Worm (Caenorhabditis elegans) whole organism, young adult: Measurements from ENCODE around the gene enol-1.

Experiments
- B0019.2 ChIP-seq: fragments of 200-800 bp; sonication (Bioruptor generic); conservative IDR thresholded peaks from 2 replicates; pipeline ENCODE4 v1.3.6; 2022; ENCODE audit warnings: missing genetic modification reagents, missing genetic modification characterization, missing compliant biosample characterization
- B0035.1 ChIP-seq: sonication (generic microtip); optimal IDR thresholded peaks from 2 replicates; lab custom pipeline; 2016; ENCODE audit warnings: missing genetic modification characterization, mild to moderate bottlenecking, missing compliant biosample characterization, missing genotype, missing genetic modification reagents
- B0261.1 ChIP-seq: sonication (generic microtip); optimal IDR thresholded peaks from 2 replicates; lab custom pipeline; 2016; ENCODE audit warnings: mild to moderate bottlenecking, missing genetic modification characterization, moderate library complexity, missing compliant biosample characterization
- C06A6.2 ChIP-seq: fragments of 200-800 bp; sonication (Bioruptor generic); conservative IDR thresholded peaks from 2 replicates; pipeline ENCODE4 v1.3.6; 2022; ENCODE audit warnings: missing genetic modification characterization, missing compliant biosample characterization
- C17E4.6 ChIP-seq: fragments of 200-800 bp; sonication (Bioruptor generic); IDR thresholded peaks from 2 replicates; pipeline ENCODE4 v1.3.6; 2022; ENCODE audit warnings: missing genetic modification reagents, missing genetic modification characterization, missing compliant biosample characterization
- F22D6.2 ChIP-seq: sonication (generic microtip); optimal IDR thresholded peaks from 2 replicates; lab custom pipeline; 2016; ENCODE audit warnings: mild to moderate bottlenecking, missing genetic modification characterization, missing compliant biosample characterization
- F33H1.4 ChIP-seq: fragments of 200-800 bp; sonication (Bioruptor generic); IDR thresholded peaks from 2 replicates; pipeline ENCODE4 v1.3.6; 2022; ENCODE audit warnings: missing genetic modification reagents, missing genetic modification characterization, missing compliant biosample characterization
- F39B2.1 ChIP-seq: fragments of 200-800 bp; sonication (Bioruptor generic); IDR thresholded peaks from 2 replicates; pipeline ENCODE4 v1.3.6; 2022; ENCODE audit warnings: missing genetic modification reagents, missing genetic modification characterization, missing compliant biosample characterization
- F49E8.2 ChIP-seq: sonication (generic microtip); optimal IDR thresholded peaks from 3 replicates; lab custom pipeline; 2017; ENCODE audit warnings: missing genetic modification characterization, mild to moderate bottlenecking, missing compliant biosample characterization, antibody characterized with exemption, moderate library complexity; ENCODE audit not compliant: insufficient read depth
- F52B5.7 ChIP-seq: sonication (generic microtip); optimal IDR thresholded peaks from 2 replicates; lab custom pipeline; 2016; ENCODE audit warnings: mild to moderate bottlenecking, missing genetic modification characterization, missing compliant biosample characterization
- T07F8.4 ChIP-seq: sonication (generic microtip); optimal IDR thresholded peaks from 2 replicates; lab custom pipeline; 2016; ENCODE audit warnings: mild to moderate bottlenecking, missing genetic modification characterization, moderate library complexity, missing compliant biosample characterization
- T26A5.8 ChIP-seq: sonication (generic microtip); optimal IDR thresholded peaks from 2 replicates; lab custom pipeline; 2016; ENCODE audit warnings: missing genetic modification characterization, missing compliant biosample characterization
- atf-7 ChIP-seq: sonication (generic microtip); optimal IDR thresholded peaks from 2 replicates; lab custom pipeline; 2017; ENCODE audit warnings: mild to moderate bottlenecking, missing genetic modification characterization, missing compliant biosample characterization
- athp-1 ChIP-seq: sonication (generic microtip); optimal IDR thresholded peaks from 2 replicates; lab custom pipeline; 2017; ENCODE audit warnings: mild to moderate bottlenecking, missing genetic modification characterization, missing compliant biosample characterization
- bed-2 ChIP-seq: fragments of 200-800 bp; sonication (Bioruptor generic); IDR thresholded peaks from 2 replicates; pipeline ENCODE4 v1.3.6; 2022; ENCODE audit warnings: missing genetic modification reagents, missing genetic modification characterization, missing compliant biosample characterization
- die-1 ChIP-seq: sonication (generic microtip); optimal IDR thresholded peaks from 2 replicates; lab custom pipeline; 2016; ENCODE audit warnings: missing genotype, mild to moderate bottlenecking, missing genetic modification characterization, missing compliant biosample characterization
- efl-1 ChIP-seq: fragments of 150-350 bp; optimal IDR thresholded peaks from 2 replicates; lab custom pipeline; 2014; ENCODE audit warnings: missing biosample characterization, missing genetic modification reagents, missing genetic modification characterization
- egrh-3 ChIP-seq: fragments of 200-800 bp; sonication (Bioruptor generic); IDR thresholded peaks from 2 replicates; pipeline ENCODE4 v1.3.6; 2022; ENCODE audit warnings: missing genetic modification reagents, missing genetic modification characterization, missing compliant biosample characterization
- ets-4 ChIP-seq: fragments of 200-800 bp; sonication (Bioruptor generic); optimal IDR thresholded peaks from 2 replicates; lab custom pipeline; 2018; ENCODE audit warnings: mild to moderate bottlenecking, missing genetic modification characterization, missing compliant biosample characterization
- hlh-12 ChIP-seq: sonication (generic microtip); optimal IDR thresholded peaks from 2 replicates; lab custom pipeline; 2016; ENCODE audit warnings: missing genetic modification characterization, missing compliant biosample characterization
- hmg-1.2 ChIP-seq: fragments of 200-800 bp; sonication (Bioruptor generic); IDR thresholded peaks from 2 replicates; pipeline ENCODE4 v1.3.6; 2022; ENCODE audit warnings: missing genetic modification reagents, missing genetic modification characterization, missing compliant biosample characterization
- lag-1 ChIP-seq: fragments of 200-800 bp; sonication (Bioruptor generic); IDR thresholded peaks from 2 replicates; pipeline ENCODE4 v1.3.6; 2022; ENCODE audit warnings: missing genetic modification reagents, missing genetic modification characterization, missing compliant biosample characterization
- let-607 ChIP-seq, 2 experiments: fragments of 200-800 bp in 1 of 2; sonication (Bioruptor generic) in 1 of 2; sonication (generic microtip) in 1 of 2; optimal IDR thresholded peaks; 2 replicates each; lab custom pipeline; 2016 to 2018; ENCODE audit warnings: mild to moderate bottlenecking in 2 of 2, missing compliant biosample characterization in 2 of 2, missing genetic modification characterization in 2 of 2, moderate library complexity in 2 of 2, missing genotype in 1 of 2
- lin-26 ChIP-seq: fragments of 200-800 bp; sonication (Bioruptor generic); IDR thresholded peaks from 2 replicates; pipeline ENCODE4 v1.3.6; 2022; ENCODE audit warnings: missing genetic modification reagents, missing genetic modification characterization, missing compliant biosample characterization
- lin-40 ChIP-seq: sonication (generic microtip); optimal IDR thresholded peaks from 2 replicates; lab custom pipeline; 2016; ENCODE audit warnings: missing genetic modification characterization, mild to moderate bottlenecking, missing compliant biosample characterization, missing genotype, missing genetic modification reagents
- lir-1 ChIP-seq: fragments of 200-800 bp; sonication (Bioruptor generic); conservative IDR thresholded peaks from 2 replicates; pipeline ENCODE4 v1.3.6; 2022; ENCODE audit warnings: missing genetic modification reagents, missing genetic modification characterization, missing compliant biosample characterization
- lsl-1 ChIP-seq: fragments of 200-800 bp; sonication (Bioruptor generic); optimal IDR thresholded peaks from 2 replicates; lab custom pipeline; 2018; ENCODE audit warnings: mild to moderate bottlenecking, missing genetic modification characterization, moderate library complexity, missing compliant biosample characterization
- lsy-27 ChIP-seq: sonication (generic microtip); optimal IDR thresholded peaks from 2 replicates; lab custom pipeline; 2017; ENCODE audit warnings: missing genetic modification characterization, mild to moderate bottlenecking, missing compliant biosample characterization, antibody characterized with exemption, missing genotype, borderline replicate concordance; ENCODE audit not compliant: insufficient read depth
- madf-6 ChIP-seq: fragments of 200-800 bp; sonication (Bioruptor generic); IDR thresholded peaks from 2 replicates; pipeline ENCODE4 v1.3.6; 2022; ENCODE audit warnings: missing genetic modification reagents, missing genetic modification characterization, missing compliant biosample characterization
- nhr-27 ChIP-seq: fragments of 200-800 bp; sonication (Bioruptor generic); optimal IDR thresholded peaks from 2 replicates; lab custom pipeline; 2018; ENCODE audit warnings: mild to moderate bottlenecking, missing genetic modification characterization, moderate library complexity, missing compliant biosample characterization
- pha-4 ChIP-seq: fragments of 150-350 bp; sonication (generic microtip); optimal IDR thresholded peaks from 2 replicates; lab custom pipeline; 2014; ENCODE audit warnings: missing biosample characterization, missing genetic modification reagents, missing genetic modification characterization
- repo-1 ChIP-seq: sonication (generic microtip); optimal IDR thresholded peaks from 2 replicates; lab custom pipeline; 2017; ENCODE audit warnings: mild to moderate bottlenecking, missing genetic modification characterization, missing compliant biosample characterization
- rpc-1 ChIP-seq, 2 experiments: fragments of 150-350 bp in 1 of 2; sonication (generic microtip) in 1 of 2; optimal IDR thresholded peaks; 2 replicates each; lab custom pipeline; 2014 to 2018; ENCODE audit warnings: missing biosample characterization in 1 of 2, missing genetic modification characterization in 1 of 2, missing genetic modification reagents in 1 of 2, missing genotype in 1 of 2
- somi-1 ChIP-seq: fragments of 200-800 bp; sonication (Bioruptor generic); optimal IDR thresholded peaks from 2 replicates; lab custom pipeline; 2018; ENCODE audit warnings: mild to moderate bottlenecking, missing genetic modification characterization, missing compliant biosample characterization
- tbp1 ChIP-seq: fragments of 200-800 bp; sonication (Bioruptor generic); optimal IDR thresholded peaks from 2 replicates; lab custom pipeline; 2018; ENCODE audit warnings: mild to moderate bottlenecking, missing genetic modification characterization, missing compliant biosample characterization
- ztf-6 ChIP-seq: fragments of 200-800 bp; sonication (Bioruptor generic); IDR thresholded peaks from 2 replicates; pipeline ENCODE4 v1.3.6; 2022; ENCODE audit warnings: missing genetic modification reagents, missing genetic modification characterization, missing compliant biosample characterization

Gene enol-1

ce11 chrII:8930763-8931162, at the start of gene enol-1 (continued):
- peak; percentile 22 for TF ChIP-seq F49E8.2 (tag; lab: Kevin White, UChicago)
- TF ChIP-seq lsy-27 (tag; lab: Kevin White, UChicago) = no peak
- TF ChIP-seq egrh-3 = no peak
- TF ChIP-seq repo-1 (tag; lab: Kevin White, UChicago) = no peak
- no peak for TF ChIP-seq die-1
- peak; percentile 90 for TF ChIP-seq madf-6 (GFP tag; lab: Robert Waterston, UW)
- no peak for TF ChIP-seq T07F8.4 (tag; lab: Kevin White, UChicago)
- TF ChIP-seq F33H1.4 (GFP tag; lab: Robert Waterston, UW) = peak; percentile 50
- no peak for TF ChIP-seq somi-1 (GFP tag; lab: Kevin White, UChicago)
- TF ChIP-seq lin-40 = no peak
- TF ChIP-seq let-607 (tag; optimal IDR thresholded peaks at IDR 0.05; lab: Kevin White, UChicago) = no peak
- peak; percentile 77 for TF ChIP-seq efl-1 (GFP tag; lab: Kevin White, UChicago)
- TF ChIP-seq T26A5.8 (tag; lab: Kevin White, UChicago) = no peak
- TF ChIP-seq hlh-12 (tag; lab: Kevin White, UChicago) = no peak
- TF ChIP-seq pha-4 (tag; lab: Kevin White, UChicago) = no peak
- TF ChIP-seq lag-1 (GFP tag; lab: Robert Waterston, UW) = no peak
- TF ChIP-seq atf-7 (tag; lab: Kevin White, UChicago) = no peak
- no peak for TF ChIP-seq ets-4 (GFP tag; lab: Kevin White, UChicago)
- no peak for TF ChIP-seq lir-1
- no peak for TF ChIP-seq F39B2.1 (GFP tag; lab: Robert Waterston, UW)
- no peak for TF ChIP-seq B0035.1 (tag; lab: Kevin White, UChicago)
- TF ChIP-seq ztf-6 (GFP tag; lab: Robert Waterston, UW) = no peak
- peak; percentile 34 for TF ChIP-seq lsl-1 (GFP tag; lab: Kevin White, UChicago)
- no peak for TF ChIP-seq B0261.1
- TF ChIP-seq hmg-1.2 (GFP tag; lab: Robert Waterston, UW) = no peak
- TF ChIP-seq C06A6.2 = no peak
- no peak for TF ChIP-seq nhr-27 (tag; lab: Kevin White, UChicago)
- no peak for TF ChIP-seq tbp1

- TF ChIP-seq F22D6.2 (tag; lab: Kevin White, UChicago) (no peak), let-607 (tag; optimal IDR thresholded peaks at IDR 0.05; lab: Kevin White, UChicago) (no peak), lin-26 (GFP tag; lab: Robert Waterston, UW) (no peak), bed-2 (GFP tag; lab: Robert Waterston, UW) (no peak), pha-4 (tag; lab: Kevin White, UChicago) (no peak), rpc-1 (optimal IDR thresholded peaks at IDR 0.05; lab: Kevin White, UChicago) (no peak), rpc-1 (tag; optimal IDR thresholded peaks at IDR 0.05; lab: Kevin White, UChicago) (no peak), C17E4.6 (no peak), F52B5.7 (no peak), B0019.2 (GFP tag; lab: Robert Waterston, UW) (no peak), athp-1 (tag; lab: Kevin White, UChicago) (no peak)
Observed at ce11 chrII:8883559-8883958, 47.2 kb upstream of the enol-1 start, which contains the start of gene rha-1. Gene rha-1, minus strand, starts transcription at chrII:8883659.
